Worm (Caenorhabditis elegans) whole organism, midembryonic: ENCODE measurements around the gene nhr-281.

Experiments used
- T22C8.4 ChIP-seq: fragments of 200-800 bp; sonication (Bioruptor generic); IDR thresholded peaks from 2 replicates; pipeline ENCODE4 v1.3.6; 2022; ENCODE audit warnings: missing genetic modification characterization, missing compliant biosample characterization
- cog-1 ChIP-seq: sonication (generic microtip); optimal IDR thresholded peaks from 2 replicates; lab custom pipeline; 2016; ENCODE audit warnings: missing genetic modification characterization, missing compliant biosample characterization
- flt-1 ChIP-seq: fragments of 200-800 bp; sonication (Bioruptor generic); IDR thresholded peaks from 2 replicates; pipeline ENCODE4 v1.3.6; 2022; ENCODE audit warnings: missing genetic modification characterization, missing compliant biosample characterization
- klf-2 ChIP-seq: fragments of 200-800 bp; sonication (Bioruptor generic); conservative IDR thresholded peaks from 2 replicates; pipeline ENCODE4 v1.3.6; 2022; ENCODE audit warnings: missing genetic modification reagents, missing genetic modification characterization, missing compliant biosample characterization
- med-1 ChIP-seq: sonication (generic microtip); optimal IDR thresholded peaks from 2 replicates; lab custom pipeline; 2017; ENCODE audit warnings: missing genetic modification characterization, mild to moderate bottlenecking, missing compliant biosample characterization, antibody characterized with exemption, missing genetic modification reagents; ENCODE audit not compliant: insufficient read depth
- ref-1 ChIP-seq: fragments of 200-800 bp; sonication (Bioruptor generic); conservative IDR thresholded peaks from 2 replicates; pipeline ENCODE4 v1.3.6; 2022; ENCODE audit warnings: missing genetic modification reagents, missing genetic modification characterization, missing compliant biosample characterization
- tab-1 ChIP-seq: fragments of 200-800 bp; sonication (Bioruptor generic); IDR thresholded peaks from 2 replicates; pipeline ENCODE4 v1.3.6; 2022; ENCODE audit warnings: missing genetic modification characterization, missing compliant biosample characterization
- ztf-29 ChIP-seq: fragments of 200-800 bp; sonication (Bioruptor generic); IDR thresholded peaks from 2 replicates; pipeline ENCODE4 v1.3.6; 2022; ENCODE audit warnings: missing genetic modification reagents, missing genetic modification characterization, missing compliant biosample characterization

ce11 chrX:14070950-14071349, 42.3 kb downstream of the nhr-281 start, which contains the start of gene C33G3.4:
- TF ChIP-seq T22C8.4, result no peak
- no peak for TF ChIP-seq flt-1 (GFP tag; lab: Robert Waterston, UW)
- TF ChIP-seq tab-1, result no peak
- TF ChIP-seq ref-1 (GFP tag; lab: Robert Waterston, UW), result no peak
- no peak for TF ChIP-seq med-1 (GFP tag; lab: Kevin White, UChicago)
- no peak for TF ChIP-seq ztf-29 (GFP tag; lab: Robert Waterston, UW)
- no peak for TF ChIP-seq cog-1
- no peak for TF ChIP-seq klf-2
